Worm (Caenorhabditis elegans) whole organism, L4 larva: ENCODE data around the gene fmo-3.
A peak's percentile ranks its signal among the peaks of the same experiment; 100 is the strongest.

ENCODE experiments used
- ceh-20 ChIP-seq: fragments of 200-800 bp; sonication (Bioruptor generic); IDR thresholded peaks from 2 replicates; pipeline ENCODE4 v1.3.6; 2022; ENCODE audit warnings: missing genetic modification reagents, missing genetic modification characterization, missing compliant biosample characterization
- ceh-44 ChIP-seq: fragments of 200-800 bp; sonication (Bioruptor generic); IDR thresholded peaks from 2 replicates; pipeline ENCODE4 v1.3.6; 2022; ENCODE audit warnings: missing genetic modification reagents, missing genetic modification characterization, missing compliant biosample characterization
- cey-2 ChIP-seq: sonication (generic microtip); optimal IDR thresholded peaks from 3 replicates; lab custom pipeline; 2017; ENCODE audit warnings: missing genetic modification characterization, mild to moderate bottlenecking, missing compliant biosample characterization, antibody characterized with exemption, borderline replicate concordance; ENCODE audit not compliant: insufficient read depth
- mxl-3 ChIP-seq: fragments of 200-800 bp; sonication (Bioruptor generic); optimal IDR thresholded peaks from 2 replicates; lab custom pipeline; 2018; ENCODE audit warnings: mild to moderate bottlenecking, missing genetic modification characterization, missing compliant biosample characterization
- nhr-10 ChIP-seq: fragments of 150-350 bp; optimal IDR thresholded peaks from 2 replicates; lab custom pipeline; 2014; ENCODE audit warnings: missing biosample characterization, missing genetic modification characterization
- nhr-11 ChIP-seq: fragments of 150-350 bp; optimal IDR thresholded peaks from 2 replicates; lab custom pipeline; 2014; ENCODE audit warnings: missing biosample characterization, missing genetic modification characterization
- nhr-25 ChIP-seq: sonication (generic microtip); optimal IDR thresholded peaks from 2 replicates; lab custom pipeline; 2017; ENCODE audit warnings: missing genetic modification characterization, mild to moderate bottlenecking, missing compliant biosample characterization, antibody characterized with exemption, moderate library complexity, borderline replicate concordance; ENCODE audit not compliant: insufficient read depth
- nhr-28 ChIP-seq: fragments of 150-350 bp; optimal IDR thresholded peaks from 2 replicates; lab custom pipeline; 2014; ENCODE audit warnings: missing biosample characterization, missing genetic modification characterization
- nhr-76 ChIP-seq: fragments of 150-350 bp; optimal IDR thresholded peaks from 2 replicates; lab custom pipeline; 2014; ENCODE audit warnings: missing biosample characterization, missing genetic modification characterization
- nhr-77 ChIP-seq: fragments of 150-350 bp; optimal IDR thresholded peaks from 2 replicates; lab custom pipeline; 2014; ENCODE audit warnings: missing biosample characterization, missing genetic modification characterization
- skn-1 ChIP-seq: fragments of 150-350 bp; optimal IDR thresholded peaks from 2 replicates; lab custom pipeline; 2014; ENCODE audit warnings: missing biosample characterization, missing genetic modification characterization
- unc-39 ChIP-seq: sonication (generic microtip); optimal IDR thresholded peaks from 2 replicates; lab custom pipeline; 2017; ENCODE audit warnings: missing biosample characterization, missing genetic modification characterization
- unc-62 ChIP-seq, 3 experiments: fragments of 150-350 bp in 1 of 3; sonication (generic microtip); optimal IDR thresholded peaks in 2 of 3; peaks in 1 of 3; 1 replicate in 1 of 3; 2 replicates in 2 of 3; lab custom pipeline; 2014 to 2017; ENCODE audit warnings: missing biosample characterization in 3 of 3, missing genetic modification characterization in 3 of 3, missing genetic modification reagents in 3 of 3, missing genotype in 1 of 3

DNA sequence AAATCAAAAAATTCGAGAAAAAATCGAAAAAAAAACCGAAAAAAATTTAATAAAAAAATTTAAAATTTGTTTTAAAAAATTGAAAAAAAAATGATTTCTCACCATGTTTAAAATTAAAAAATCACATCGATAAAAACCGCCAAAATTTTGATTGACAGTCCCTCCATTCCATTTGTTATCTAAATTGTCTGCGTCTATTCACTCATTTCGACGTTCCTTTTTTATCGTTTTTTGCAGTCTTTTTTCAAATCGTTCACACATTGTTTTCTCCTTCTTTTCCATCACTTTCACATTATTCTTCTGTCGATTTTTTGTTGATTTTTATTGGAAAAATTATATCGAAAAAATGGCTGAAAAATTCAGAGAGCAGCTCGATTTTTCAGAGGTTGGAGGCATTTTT lies 38.4 kb upstream of the fmo-3 start:
- TF ChIP-seq nhr-11 (tag; lab: Kevin White, UChicago) (no peak), unc-39 (tag; lab: Kevin White, UChicago) (no peak), nhr-77 (no peak), nhr-76 (no peak), skn-1 (tag; lab: Kevin White, UChicago) (no peak), ceh-20 (GFP tag; lab: Robert Waterston, UW) (no peak), ceh-44 (GFP tag; lab: Robert Waterston, UW) (no peak), nhr-28 (peak; percentile 26), nhr-10 (tag; lab: Kevin White, UChicago) (no peak), mxl-3 (GFP tag; lab: Kevin White, UChicago) (no peak), unc-62 (GFP tag; optimal IDR thresholded peaks at IDR 0.05 in 1 of 2; lab: Kevin White, UChicago) (no peak), unc-62 (tag; optimal IDR thresholded peaks at IDR 0.05; lab: Kevin White, UChicago) (no peak), cey-2 (tag; lab: Kevin White, UChicago) (no peak), nhr-25 (tag; lab: Kevin White, UChicago) (no peak)
